Fruit fly (Drosophila melanogaster): ENCODE results near the gene Pi3K92E.

dm6 chr3R:20677251-20677650, 42.7 kb upstream of the Pi3K92E start, which contains the start of gene CG4000:
- TF ChIP-seq OdsH (GFP tag; optimal IDR thresholded peaks at IDR 0.05) (no peak), Abd-B (GFP tag; optimal IDR thresholded peaks at IDR 0.05) (no peak), br (GFP tag; optimal IDR thresholded peaks at IDR 0.05) (no peak), psq (GFP tag; optimal IDR thresholded peaks at IDR 0.05) (no peak), Hr78 (GFP tag; optimal IDR thresholded peaks at IDR 0.05) (no peak), dsf (GFP tag; optimal IDR thresholded peaks at IDR 0.05; ENCODE audit: borderline replicate concordance) (no peak), pan (optimal IDR thresholded peaks at IDR 0.05) (no peak), Dfd (GFP tag; optimal IDR thresholded peaks at IDR 0.05) (no peak)

Data from whole organism, wandering third instar larva.